Fruit fly (Drosophila melanogaster): ENCODE results near the gene CG33922.

- TF ChIP-seq psq (optimal IDR thresholded peaks at IDR 0.05) = no peak
- no peak for TF ChIP-seq h (optimal IDR thresholded peaks at IDR 0.05)
- TF ChIP-seq Myc (optimal IDR thresholded peaks at IDR 0.05) = no peak
- no peak for TF ChIP-seq insv (optimal IDR thresholded peaks at IDR 0.05)
- TF ChIP-seq Sin3A (optimal IDR thresholded peaks at IDR 0.05) = no peak
Measured at dm6 chr2L:1377635-1378034, 33.7 kb upstream of the CG33922 start.

Data from Kc167 (cell line).